Worm (Caenorhabditis elegans) whole organism, L2 larva: ENCODE data around the gene gln-6.

Experiments used
- ama-1 ChIP-seq: fragments of 150-350 bp; optimal IDR thresholded peaks from 2 replicates; lab custom pipeline; 2018; ENCODE audit warnings: inconsistent platforms
- ceh-16 ChIP-seq: fragments of 150-350 bp; optimal IDR thresholded peaks from 2 replicates; lab custom pipeline; 2014; ENCODE audit warnings: missing biosample characterization, missing genetic modification characterization
- mab-5 ChIP-seq: fragments of 150-350 bp; optimal IDR thresholded peaks from 2 replicates; lab custom pipeline; 2014; ENCODE audit warnings: missing biosample characterization, missing genetic modification characterization
- nhr-10 ChIP-seq: sonication (generic microtip); optimal IDR thresholded peaks from 2 replicates; lab custom pipeline; 2017; ENCODE audit warnings: missing biosample characterization, missing genetic modification characterization
- nhr-237 ChIP-seq: fragments of 150-350 bp; optimal IDR thresholded peaks from 2 replicates; lab custom pipeline; 2014; ENCODE audit warnings: missing biosample characterization, missing genetic modification characterization
- skn-1 ChIP-seq: sonication (generic microtip); optimal IDR thresholded peaks from 2 replicates; lab custom pipeline; 2017; ENCODE audit warnings: missing biosample characterization, missing genetic modification characterization
- snpc-4 ChIP-seq: fragments of 150-350 bp; optimal IDR thresholded peaks from 2 replicates; lab custom pipeline; 2014; ENCODE audit warnings: missing biosample characterization, missing genetic modification characterization
- unc-62 ChIP-seq: fragments of 150-350 bp; optimal IDR thresholded peaks from 2 replicates; lab custom pipeline; 2014; ENCODE audit warnings: missing biosample characterization, missing genetic modification reagents, missing genetic modification characterization
- ztf-4 ChIP-seq: fragments of 150-350 bp; optimal IDR thresholded peaks from 2 replicates; lab custom pipeline; 2014; ENCODE audit warnings: missing biosample characterization, missing genetic modification characterization

DNA sequence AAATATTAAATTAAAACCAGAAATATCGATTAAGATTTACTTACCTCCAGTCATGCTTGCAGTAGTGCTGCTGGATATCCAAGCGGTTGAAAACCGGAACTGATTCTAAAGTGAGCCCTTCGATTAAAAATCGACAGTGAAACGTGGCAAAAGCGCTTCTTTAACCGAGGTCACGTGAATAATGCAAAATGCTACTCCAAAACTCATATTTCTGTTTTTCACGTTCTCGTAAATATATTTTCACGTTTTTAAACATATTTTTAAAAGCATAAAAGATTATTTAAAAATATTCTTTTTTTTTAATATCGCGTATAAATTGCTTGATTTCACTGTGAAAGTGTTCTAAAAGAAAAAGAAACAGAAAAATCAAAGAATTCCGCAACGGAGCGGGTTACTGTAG, 31.5 kb downstream of the gln-6 start, which contains the start of gene ant-1.3:
- TF ChIP-seq snpc-4 (tag; lab: Kevin White, UChicago): no peak
- TF ChIP-seq unc-62 (GFP tag; lab: Kevin White, UChicago): no peak
- TF ChIP-seq mab-5 (tag; lab: Kevin White, UChicago): no peak
- no peak for TF ChIP-seq nhr-10 (tag; lab: Kevin White, UChicago)
- TF ChIP-seq ztf-4 (tag; lab: Kevin White, UChicago): no peak
- TF ChIP-seq skn-1 (tag; lab: Kevin White, UChicago): no peak
- no peak for TF ChIP-seq nhr-237
- no peak for TF ChIP-seq ceh-16 (tag; lab: Kevin White, UChicago)
- no peak for TF ChIP-seq ama-1 (lab: Kevin White, UChicago)
